Worm (Caenorhabditis elegans) whole organism, L1 larva: ENCODE measurements around the gene eri-3.

Experiments
- dpl-1 ChIP-seq, 3 experiments: fragments of 150-350 bp in 2 of 3; sonication (generic microtip) in 1 of 3; optimal IDR thresholded peaks; 2 replicates each; lab custom pipeline; 2014 to 2017; ENCODE audit warnings: missing biosample characterization in 3 of 3, missing genetic modification characterization in 3 of 3, missing genetic modification reagents in 3 of 3
- xbp-1 ChIP-seq: sonication (generic microtip); optimal IDR thresholded peaks from 2 replicates; lab custom pipeline; 2016; ENCODE audit warnings: missing genetic modification characterization, missing compliant biosample characterization
- ztf-4 ChIP-seq: fragments of 150-350 bp; optimal IDR thresholded peaks from 2 replicates; lab custom pipeline; 2014; ENCODE audit warnings: missing biosample characterization, missing genetic modification characterization

DNA sequence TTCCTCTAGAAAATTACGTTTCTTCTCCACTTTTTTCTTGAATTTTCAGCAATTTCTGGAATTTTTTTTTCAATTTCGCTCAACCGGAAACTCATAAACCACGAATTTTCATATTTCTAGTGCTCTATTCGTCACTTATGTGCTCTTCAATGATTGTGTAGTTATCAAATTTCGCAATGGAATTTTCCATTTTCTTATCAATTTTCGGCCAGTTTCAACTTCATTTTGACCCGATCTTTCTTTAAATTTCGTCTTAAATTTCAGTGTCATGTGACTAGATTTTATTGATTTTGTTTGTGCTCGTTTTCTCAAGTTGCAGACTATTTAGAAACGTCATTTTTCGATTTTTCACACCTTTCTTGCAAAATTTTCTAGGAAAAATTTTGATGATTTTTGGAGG is 36.4 kb downstream of the eri-3 start:
- TF ChIP-seq xbp-1 (tag; lab: Kevin White, UChicago) (no peak), ztf-4 (tag; lab: Kevin White, UChicago) (no peak), dpl-1 (GFP tag; optimal IDR thresholded peaks at IDR 0.05; lab: Kevin White, UChicago) (no peak)
